Worm (Caenorhabditis elegans): ENCODE data around the gene C25D7.16.
A peak's percentile ranks its signal among the peaks of the same experiment; 100 is the strongest.

C25D7.16 gene

DNA sequence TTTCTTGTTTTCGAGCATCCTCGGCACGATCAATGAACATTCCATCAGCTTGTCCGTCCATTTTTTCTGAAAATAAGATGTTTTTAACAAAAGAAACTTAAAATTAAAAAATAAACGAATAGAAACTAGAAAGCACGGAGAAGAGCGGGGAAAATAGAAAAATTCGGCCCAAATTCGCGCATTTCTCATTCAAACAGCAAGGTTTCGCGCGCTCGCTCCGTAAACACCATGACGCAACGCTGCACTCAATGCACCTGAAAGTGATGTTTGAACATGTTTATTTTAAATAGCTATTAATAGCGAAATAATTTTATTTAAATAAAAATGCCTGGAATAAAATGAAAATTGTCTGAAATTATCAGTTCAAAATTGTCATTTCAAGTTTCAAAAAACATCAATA lies 3.6 kb downstream of the C25D7.16 start, which contains the start of the genes mcm-3 and C25D7.15 (continued):
- TF ChIP-seq lag-1 (GFP tag; IDR thresholded peaks at IDR 0.05) (no peak), pha-4 (tag; optimal IDR thresholded peaks at IDR 0.05) (no peak), F57C9.4 (tag; optimal IDR thresholded peaks at IDR 0.05) (no peak), lin-35 (GFP tag; optimal IDR thresholded peaks at IDR 0.05) (peak in 2 of 3 experiments; percentile 45 to 62), Y53F4B.3 (GFP tag; IDR thresholded peaks at IDR 0.05) (no peak), snpc-3.4 (tag; optimal IDR thresholded peaks at IDR 0.05) (peak; percentile 84), tbx-9 (tag; optimal IDR thresholded peaks at IDR 0.05; ENCODE audit: borderline replicate concordance) (no peak), snpc-1.3 (tag; optimal IDR thresholded peaks at IDR 0.05; ENCODE audit: insufficient read depth) (peak; percentile 27), sdz-38 (tag; optimal IDR thresholded peaks at IDR 0.05) (no peak), die-1 (tag; optimal IDR thresholded peaks at IDR 0.05) (no peak), ekl-4 (GFP tag; IDR thresholded peaks at IDR 0.05) (no peak), xnd-1 (tag; optimal IDR thresholded peaks at IDR 0.05) (peak; percentile 72), Y56A3A.18 (GFP tag; IDR thresholded peaks at IDR 0.05) (no peak), ZK185.1 (tag; optimal IDR thresholded peaks at IDR 0.05; ENCODE audit: poor library complexity, severe bottlenecking) (no peak), let-526 (GFP tag; IDR thresholded peaks at IDR 0.05) (no peak), ztf-3 (GFP tag; optimal IDR thresholded peaks at IDR 0.05) (no peak), lir-1 (GFP tag; conservative IDR thresholded peaks at IDR 0.05) (no peak), K12H6.12 (tag; optimal IDR thresholded peaks at IDR 0.05) (no peak), aptf-2 (GFP tag; conservative IDR thresholded peaks at IDR 0.05) (no peak), ceh-91 (GFP tag; IDR thresholded peaks at IDR 0.05) (peak; percentile 89), efl-1 (GFP tag; optimal IDR thresholded peaks at IDR 0.05) (peak; percentile 96), F10E7.11 (tag; optimal IDR thresholded peaks at IDR 0.05) (no peak), madf-6 (GFP tag; IDR thresholded peaks at IDR 0.05) (peak; percentile 97), lin-54 (GFP tag; optimal IDR thresholded peaks at IDR 0.05) (peak; percentile 80), F49E8.2 (tag; optimal IDR thresholded peaks at IDR 0.05; ENCODE audit: insufficient read depth) (no peak), let-607 (tag; optimal IDR thresholded peaks at IDR 0.05) (no peak), nhr-27 (tag; optimal IDR thresholded peaks at IDR 0.05) (no peak), F55B11.4 (tag; optimal IDR thresholded peaks at IDR 0.05; ENCODE audit: borderline replicate concordance, insufficient read depth) (no peak), K11D2.4 (GFP tag; IDR thresholded peaks at IDR 0.05) (no peak), unc-62 (GFP tag; optimal IDR thresholded peaks at IDR 0.05) (no peak), mxl-1 (tag; optimal IDR thresholded peaks at IDR 0.05) (no peak), tlf-1 (GFP tag; optimal IDR thresholded peaks at IDR 0.05) (peak; percentile 68), F22D6.2 (tag; optimal IDR thresholded peaks at IDR 0.05) (no peak), nfya-1 (tag; optimal IDR thresholded peaks at IDR 0.05; ENCODE audit: borderline replicate concordance, insufficient read depth) (no peak), bed-2 (GFP tag; IDR thresholded peaks at IDR 0.05) (no peak), tbp1 (GFP tag; optimal IDR thresholded peaks at IDR 0.05) (peak; percentile 55), ztf-22 (GFP tag; optimal IDR thresholded peaks at IDR 0.05) (no peak), D2030.7 (GFP tag; IDR thresholded peaks at IDR 0.05) (peak; percentile 87), hmg-20 (GFP tag; IDR thresholded peaks at IDR 0.05) (no peak), rpc-1 (optimal IDR thresholded peaks at IDR 0.05) (no peak), rpc-1 (tag; optimal IDR thresholded peaks at IDR 0.05) (no peak), B0261.1 (tag; optimal IDR thresholded peaks at IDR 0.05) (no peak), fkh-3 (tag; optimal IDR thresholded peaks at IDR 0.05) (no peak), sptf-2 (GFP tag; optimal IDR thresholded peaks at IDR 0.05) (no peak), him-1 (tag; optimal IDR thresholded peaks at IDR 0.05) (peak; percentile 53), ceh-58 (GFP tag; IDR thresholded peaks at IDR 0.05) (no peak), madf-8 (GFP tag; conservative IDR thresholded peaks at IDR 0.05) (peak; percentile 90), bed-1 (GFP tag; IDR thresholded peaks at IDR 0.05) (no peak), F33H1.4 (GFP tag; IDR thresholded peaks at IDR 0.05) (peak; percentile 75)

Data from whole organism, young adult.